Fruit fly (Drosophila melanogaster) whole organism, adult: ENCODE measurements around the gene Shawn.

ENCODE experiments used
- CG11617 ChIP-seq: fragments of 200-800 bp; sonication (Bioruptor generic); optimal IDR thresholded peaks from 2 replicates; lab custom pipeline; 2017; ENCODE audit warnings: mild to moderate bottlenecking, missing biosample characterization, missing genetic modification reagents, missing genetic modification characterization
- CG12768 ChIP-seq: fragments of 200-800 bp; sonication (Bioruptor generic); optimal IDR thresholded peaks from 2 replicates; lab custom pipeline; 2017; ENCODE audit warnings: missing biosample characterization, missing genetic modification characterization, mild to moderate bottlenecking, moderate library complexity, missing genetic modification reagents
- CG14711 ChIP-seq: fragments of 200-800 bp; sonication (Bioruptor generic); optimal IDR thresholded peaks from 2 replicates; lab custom pipeline; 2018; ENCODE audit warnings: missing biosample characterization, mild to moderate bottlenecking, missing genetic modification characterization, moderate library complexity
- CG1620 ChIP-seq: fragments of 200-800 bp; sonication (Bioruptor generic); optimal IDR thresholded peaks from 2 replicates; lab custom pipeline; 2016; ENCODE audit warnings: missing biosample characterization, missing genetic modification characterization
- CG33017 ChIP-seq: fragments of 200-800 bp; sonication (Bioruptor generic); optimal IDR thresholded peaks from 2 replicates; lab custom pipeline; 2018; ENCODE audit warnings: missing biosample characterization, mild to moderate bottlenecking, missing genetic modification characterization, moderate library complexity
- CG5204 ChIP-seq: fragments of 200-800 bp; sonication (Bioruptor generic); optimal IDR thresholded peaks from 2 replicates; lab custom pipeline; 2016; ENCODE audit warnings: missing biosample characterization, missing genetic modification characterization
- CG7045 ChIP-seq: fragments of 200-800 bp; sonication (Bioruptor generic); optimal IDR thresholded peaks from 2 replicates; lab custom pipeline; 2017; ENCODE audit warnings: missing biosample characterization, mild to moderate bottlenecking, missing genetic modification characterization
- CG7101 ChIP-seq: fragments of 200-800 bp; sonication (Bioruptor generic); optimal IDR thresholded peaks from 2 replicates; lab custom pipeline; 2018; ENCODE audit warnings: missing biosample characterization, mild to moderate bottlenecking, missing genetic modification characterization, moderate library complexity
- Clk ChIP-seq: fragments of 200-800 bp; sonication (Bioruptor generic); optimal IDR thresholded peaks from 2 replicates; lab custom pipeline; 2017; ENCODE audit warnings: missing biosample characterization, missing genetic modification characterization
- Crg-1 ChIP-seq: fragments of 200-800 bp; sonication (Bioruptor generic); optimal IDR thresholded peaks from 2 replicates; lab custom pipeline; 2016; ENCODE audit warnings: missing biosample characterization, missing genetic modification characterization
- Hr96 ChIP-seq: fragments of 200-800 bp; sonication (Bioruptor generic); optimal IDR thresholded peaks from 2 replicates; lab custom pipeline; 2016; ENCODE audit warnings: missing biosample characterization, missing genetic modification characterization
- Mnt ChIP-seq: fragments of 200-800 bp; sonication (Bioruptor generic); optimal IDR thresholded peaks from 2 replicates; lab custom pipeline; 2016; ENCODE audit warnings: missing biosample characterization, mild to moderate bottlenecking, missing genetic modification characterization
- bab1 ChIP-seq: fragments of 200-800 bp; sonication (Bioruptor generic); optimal IDR thresholded peaks from 3 replicates; lab custom pipeline; 2019; ENCODE audit warnings: missing biosample characterization, mild to moderate bottlenecking, missing genetic modification characterization, moderate library complexity
- cic ChIP-seq: fragments of 200-800 bp; sonication (Bioruptor generic); optimal IDR thresholded peaks from 2 replicates; lab custom pipeline; 2017; ENCODE audit warnings: missing biosample characterization, mild to moderate bottlenecking, missing genetic modification characterization, moderate library complexity
- cnc ChIP-seq, 2 experiments: fragments of >200 bp; optimal IDR thresholded peaks; 2 replicates each; lab custom pipeline; 2017
- kay ChIP-seq: fragments of 200-800 bp; sonication (Bioruptor generic); peaks from one replicate; lab custom pipeline; 2016; ENCODE audit warnings: missing biosample characterization, missing genetic modification characterization, borderline replicate concordance
- ovo ChIP-seq: fragments of 200-800 bp; sonication (Bioruptor generic); optimal IDR thresholded peaks from 2 replicates; lab custom pipeline; 2016; ENCODE audit warnings: missing biosample characterization, missing genetic modification characterization
- pad ChIP-seq: fragments of 200-800 bp; sonication (Bioruptor generic); optimal IDR thresholded peaks from 3 replicates; lab custom pipeline; 2017; ENCODE audit warnings: missing biosample characterization, missing genetic modification characterization, mild to moderate bottlenecking, moderate library complexity, missing genetic modification reagents
- tj ChIP-seq: fragments of 200-800 bp; sonication (Bioruptor generic); optimal IDR thresholded peaks from 3 replicates; lab custom pipeline; 2017; ENCODE audit warnings: missing biosample characterization, mild to moderate bottlenecking, missing genetic modification characterization, moderate library complexity
- toe ChIP-seq: fragments of 200-800 bp; sonication (Bioruptor generic); optimal IDR thresholded peaks from 2 replicates; lab custom pipeline; 2016; ENCODE audit warnings: missing biosample characterization, missing genetic modification characterization

Shawn gene

dm6 chrX:19579648-19580301 lies 31.6 kb upstream of the Shawn start, which contains the start of gene Tao:
Gene Tao, minus strand, starts transcription at chrX:19579800.
- TF ChIP-seq Mnt (GFP tag; lab: Kevin White, UChicago) (no peak), Clk (GFP tag; lab: Kevin White, UChicago) (no peak), CG7101 (tag; lab: Kevin White, UChicago) (no peak), Crg-1 (GFP tag; lab: Kevin White, UChicago) (no peak), CG7045 (GFP tag; lab: Kevin White, UChicago) (no peak), toe (GFP tag; lab: Kevin White, UChicago) (no peak), ovo (GFP tag; lab: Kevin White, UChicago) (no peak), Hr96 (GFP tag; lab: Kevin White, UChicago) (no peak), CG11617 (GFP tag; lab: Kevin White, UChicago) (no peak), kay (no peak), cnc (optimal IDR thresholded peaks at IDR 0.05; lab: Kevin White, UChicago) (no peak), CG5204 (no peak)

dm6 chrX:19581881-19582280 lies 29.4 kb upstream of the Shawn start, which contains the start of gene CG14218:
Gene CG14218, minus strand, starts transcription at chrX:19581981.
- TF ChIP-seq kay (no peak), bab1 (GFP tag; lab: Kevin White, UChicago) (no peak), CG5204 (no peak), pad (no peak), toe (GFP tag; lab: Kevin White, UChicago) (no peak), ovo (GFP tag; lab: Kevin White, UChicago) (no peak), CG1620 (GFP tag; lab: Kevin White, UChicago) (no peak), CG33017 (no peak), cic (GFP tag; lab: Kevin White, UChicago) (no peak), Mnt (GFP tag; lab: Kevin White, UChicago) (no peak), tj (no peak), CG7101 (tag; lab: Kevin White, UChicago) (no peak), Crg-1 (GFP tag; lab: Kevin White, UChicago) (no peak), Clk (GFP tag; lab: Kevin White, UChicago) (no peak), Hr96 (GFP tag; lab: Kevin White, UChicago) (no peak), cnc (optimal IDR thresholded peaks at IDR 0.05; lab: Kevin White, UChicago) (no peak), CG11617 (GFP tag; lab: Kevin White, UChicago) (no peak), CG12768 (no peak)

dm6 chrX:19582732-19583131 lies 28.6 kb upstream of the Shawn start:
- TF ChIP-seq CG33017, result no peak
- no peak for TF ChIP-seq CG5204
- TF ChIP-seq toe (GFP tag; lab: Kevin White, UChicago), result no peak
- no peak for TF ChIP-seq Hr96 (GFP tag; lab: Kevin White, UChicago)
- TF ChIP-seq Mnt (GFP tag; lab: Kevin White, UChicago), result no peak
- no peak for TF ChIP-seq kay
- no peak for TF ChIP-seq Crg-1 (GFP tag; lab: Kevin White, UChicago)
- TF ChIP-seq CG7101 (tag; lab: Kevin White, UChicago), result no peak
- TF ChIP-seq CG11617 (GFP tag; lab: Kevin White, UChicago), result no peak
- no peak for TF ChIP-seq ovo (GFP tag; lab: Kevin White, UChicago)

DNA sequence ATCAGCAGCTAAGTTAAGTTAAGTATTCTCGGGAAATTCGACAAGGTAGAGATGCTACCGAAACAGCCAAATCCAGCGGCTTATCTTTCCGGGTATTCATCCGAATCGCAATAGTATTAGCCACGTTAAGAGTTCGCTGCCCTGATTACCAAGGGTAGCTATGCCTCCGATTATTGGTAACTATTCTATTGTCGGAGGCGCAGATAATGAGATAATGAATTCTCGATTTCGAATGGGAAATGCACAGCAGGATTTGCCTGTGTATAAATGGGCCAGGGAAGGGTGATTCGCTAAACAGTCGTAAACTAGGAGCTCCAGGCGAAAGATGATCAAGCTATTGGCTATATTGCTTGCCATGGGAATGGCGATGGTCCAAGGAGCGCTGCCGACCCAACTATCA lies 28.0 kb upstream of the Shawn start, which contains the start of gene CG14204:
Gene CG14204 (plus strand): TSS at position 301 of the 400 bp plus-strand sequence.
- no peak for TF ChIP-seq ovo (GFP tag; lab: Kevin White, UChicago)

DNA sequence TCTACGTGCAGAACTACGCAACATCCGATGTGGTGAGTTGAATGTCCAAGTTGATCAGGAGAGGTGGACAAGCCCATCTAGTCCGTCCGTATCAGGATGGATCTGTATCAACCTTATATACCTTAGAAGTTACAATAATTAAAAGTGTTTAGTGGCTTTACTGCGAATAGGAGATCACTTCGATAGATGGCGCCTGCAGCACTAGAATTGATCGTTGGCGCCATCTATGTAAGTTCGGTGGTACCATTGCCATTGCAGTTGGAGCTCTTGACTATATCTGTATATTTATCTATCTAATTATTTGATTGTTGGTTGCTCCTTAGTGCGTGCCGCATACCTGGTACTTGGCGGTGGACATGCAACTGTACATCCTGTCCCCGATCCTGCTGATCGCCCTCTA lies 26.2 kb upstream of the Shawn start:
- TF ChIP-seq toe (GFP tag; lab: Kevin White, UChicago), result no peak
- TF ChIP-seq CG1620 (GFP tag; lab: Kevin White, UChicago), result no peak
- TF ChIP-seq CG5204, result no peak
- no peak for TF ChIP-seq CG11617 (GFP tag; lab: Kevin White, UChicago)
- no peak for TF ChIP-seq CG12768
- TF ChIP-seq tj, result no peak
- TF ChIP-seq CG14711 (tag; lab: Kevin White, UChicago), result no peak
- no peak for TF ChIP-seq cnc (optimal IDR thresholded peaks at IDR 0.05; lab: Kevin White, UChicago)
- no peak for TF ChIP-seq CG7045 (GFP tag; lab: Kevin White, UChicago)
- no peak for TF ChIP-seq bab1 (GFP tag; lab: Kevin White, UChicago)
- no peak for TF ChIP-seq Clk (GFP tag; lab: Kevin White, UChicago)
- TF ChIP-seq Hr96 (GFP tag; lab: Kevin White, UChicago), result no peak
- TF ChIP-seq kay, result no peak
- TF ChIP-seq CG7101 (tag; lab: Kevin White, UChicago), result no peak
- TF ChIP-seq CG33017, result no peak
- TF ChIP-seq pad, result no peak
- no peak for TF ChIP-seq cic (GFP tag; lab: Kevin White, UChicago)

dm6 chrX:19590070-19590469 lies 21.3 kb upstream of the Shawn start, which contains the start of gene CG14219:
Gene CG14219, minus strand, starts transcription at chrX:19590170.
- TF ChIP-seq CG11617 (GFP tag; lab: Kevin White, UChicago) (no peak), CG5204 (no peak), Hr96 (GFP tag; lab: Kevin White, UChicago) (no peak), CG7101 (tag; lab: Kevin White, UChicago) (no peak), CG7045 (GFP tag; lab: Kevin White, UChicago) (no peak), toe (GFP tag; lab: Kevin White, UChicago) (no peak), Crg-1 (GFP tag; lab: Kevin White, UChicago) (no peak), pad (no peak), CG1620 (GFP tag; lab: Kevin White, UChicago) (no peak), Clk (GFP tag; lab: Kevin White, UChicago) (no peak), ovo (GFP tag; lab: Kevin White, UChicago) (no peak), tj (no peak), cic (GFP tag; lab: Kevin White, UChicago) (no peak), Mnt (GFP tag; lab: Kevin White, UChicago) (no peak), kay (no peak), cnc (optimal IDR thresholded peaks at IDR 0.05; lab: Kevin White, UChicago) (no peak), CG12768 (no peak), CG33017 (no peak)
